Fruit fly (Drosophila melanogaster) whole organism, embryonic: ENCODE data around the gene Sf3a2.

Source experiments
- Antp ChIP-seq: fragments of 200-800 bp; sonication (Bioruptor generic); optimal IDR thresholded peaks from 3 replicates; lab custom pipeline; 2016; ENCODE audit warnings: missing biosample characterization, missing genetic modification characterization
- CG10366 ChIP-seq: fragments of 200-800 bp; sonication (Bioruptor generic); IDR thresholded peaks from 2 replicates; pipeline ENCODE4 v1.3.6; 2022; ENCODE audit warnings: missing biosample characterization, missing genetic modification characterization
- CG34224 ChIP-seq: fragments of 200-800 bp; sonication (Bioruptor generic); IDR thresholded peaks from 3 replicates; pipeline ENCODE4 v1.3.6; 2022; ENCODE audit warnings: missing biosample characterization, missing genetic modification characterization; ENCODE audit not compliant: partially characterized antibody
- Dll ChIP-seq: fragments of 200-800 bp; sonication (Bioruptor generic); IDR thresholded peaks from 4 replicates; pipeline ENCODE4 v1.3.6; 2022; ENCODE audit warnings: missing biosample characterization, missing genetic modification characterization; ENCODE audit not compliant: partially characterized antibody
- Fer2 ChIP-seq: fragments of 200-800 bp; sonication (Bioruptor generic); optimal IDR thresholded peaks from 2 replicates; lab custom pipeline; 2018; ENCODE audit warnings: missing biosample characterization, mild to moderate bottlenecking, missing genetic modification characterization, moderate library complexity
- Hr39 ChIP-seq: fragments of >200 bp; optimal IDR thresholded peaks from 2 replicates; lab custom pipeline; 2017
- ab ChIP-seq: fragments of 200-800 bp; sonication (Bioruptor generic); optimal IDR thresholded peaks from 2 replicates; lab custom pipeline; 2016; ENCODE audit warnings: missing biosample characterization, missing genetic modification characterization
- bigmax ChIP-seq: fragments of 200-800 bp; sonication (Bioruptor generic); optimal IDR thresholded peaks from 2 replicates; lab custom pipeline; 2018; ENCODE audit warnings: missing biosample characterization, mild to moderate bottlenecking, missing genetic modification characterization
- hth ChIP-seq: fragments of >200 bp; optimal IDR thresholded peaks from 2 replicates; lab custom pipeline; 2017; ENCODE audit warnings: inconsistent platforms
- insv ChIP-seq, 2 experiments: fragments of 200-800 bp; sonication (Bioruptor generic); optimal IDR thresholded peaks; 3 replicates each; lab custom pipeline; 2016 to 2018; ENCODE audit warnings: missing biosample characterization in 2 of 2, missing genetic modification characterization in 2 of 2
- kay ChIP-seq: fragments of 200-800 bp; sonication (Bioruptor generic); optimal IDR thresholded peaks from 2 replicates; lab custom pipeline; 2016; ENCODE audit warnings: missing biosample characterization, missing genetic modification characterization
- psq ChIP-seq: fragments of 200-800 bp; sonication (Bioruptor generic); optimal IDR thresholded peaks from 2 replicates; lab custom pipeline; 2017; ENCODE audit warnings: missing biosample characterization, missing genetic modification characterization
- toy ChIP-seq: fragments of 200-800 bp; sonication (Bioruptor generic); IDR thresholded peaks from 2 replicates; pipeline ENCODE4 v1.3.6; 2022; ENCODE audit warnings: missing biosample characterization, missing genetic modification characterization
- zen ChIP-seq: fragments of 200-800 bp; sonication (Bioruptor generic); optimal IDR thresholded peaks from 3 replicates; lab custom pipeline; 2018; ENCODE audit warnings: missing biosample characterization, mild to moderate bottlenecking, missing genetic modification characterization, moderate library complexity

dm6 chr3L:12857553-12858122, 43.8 kb upstream of the Sf3a2 start:
- TF ChIP-seq hth (no peak), Hr39 (lab: Kevin White, UChicago) (no peak), Dll (GFP tag; lab: Robert Waterston, UW) (no peak), ab (no peak), Antp (GFP tag; lab: Kevin White, UChicago) (no peak), toy (GFP tag; lab: Robert Waterston, UW) (no peak), insv (GFP tag; optimal IDR thresholded peaks at IDR 0.05; lab: Kevin White, UChicago) (no peak), zen (tag; lab: Kevin White, UChicago) (no peak), bigmax (GFP tag; lab: Kevin White, UChicago) (no peak), kay (GFP tag; lab: Kevin White, UChicago) (no peak), Fer2 (tag; lab: Kevin White, UChicago) (no peak), psq (GFP tag; lab: Kevin White, UChicago) (no peak), CG10366 (GFP tag; lab: Robert Waterston, UW) (no peak), CG34224 (GFP tag; lab: Robert Waterston, UW) (no peak)
